Worm (Caenorhabditis elegans) whole organism, L2 larva: Measurements from ENCODE around the gene nhr-231.

Source experiments
- Y55F3AM.14 ChIP-seq: fragments of 200-800 bp; sonication (Bioruptor generic); optimal IDR thresholded peaks from 2 replicates; lab custom pipeline; 2018; ENCODE audit warnings: mild to moderate bottlenecking, missing genetic modification characterization, missing compliant biosample characterization
- lin-13 ChIP-seq: fragments of 150-350 bp; optimal IDR thresholded peaks from 2 replicates; lab custom pipeline; 2014; ENCODE audit warnings: missing biosample characterization, missing genetic modification reagents, missing genetic modification characterization

- TF ChIP-seq Y55F3AM.14 (GFP tag; lab: Kevin White, UChicago) (no peak), lin-13 (no peak)
These were observed 19.9 kb downstream of the nhr-231 start, which contains the start of gene C54E10.3 for ce11 chrV:18810705-18811104.
